Fruit fly (Drosophila melanogaster) Kc167 (cell line): ENCODE data around the gene mbo.
"Not testable (repeated sequence)": the region's sequence is repeated elsewhere in the genome, so short reads cannot be mapped to it uniquely, and the experiment has no call there.

Experiments used
- Myc ChIP-seq: fragments of >200 bp; optimal IDR thresholded peaks from 2 replicates; lab custom pipeline; 2017; ENCODE audit warnings: missing external identifiers
- Sin3A ChIP-seq: fragments of >200 bp; optimal IDR thresholded peaks from 2 replicates; lab custom pipeline; 2018; ENCODE audit warnings: missing external identifiers
- h ChIP-seq: fragments of >200 bp; optimal IDR thresholded peaks from 3 replicates; lab custom pipeline; 2018; ENCODE audit warnings: missing external identifiers
- insv ChIP-seq: fragments of >200 bp; optimal IDR thresholded peaks from 3 replicates; lab custom pipeline; 2018; ENCODE audit warnings: missing external identifiers
- psq ChIP-seq: fragments of >200 bp; optimal IDR thresholded peaks from 2 replicates; lab custom pipeline; 2017; ENCODE audit warnings: missing external identifiers
- ttk ChIP-seq: sonication (Bioruptor generic); optimal IDR thresholded peaks from 2 replicates; lab custom pipeline; 2017; ENCODE audit warnings: missing external identifiers

The mbo gene

DNA sequence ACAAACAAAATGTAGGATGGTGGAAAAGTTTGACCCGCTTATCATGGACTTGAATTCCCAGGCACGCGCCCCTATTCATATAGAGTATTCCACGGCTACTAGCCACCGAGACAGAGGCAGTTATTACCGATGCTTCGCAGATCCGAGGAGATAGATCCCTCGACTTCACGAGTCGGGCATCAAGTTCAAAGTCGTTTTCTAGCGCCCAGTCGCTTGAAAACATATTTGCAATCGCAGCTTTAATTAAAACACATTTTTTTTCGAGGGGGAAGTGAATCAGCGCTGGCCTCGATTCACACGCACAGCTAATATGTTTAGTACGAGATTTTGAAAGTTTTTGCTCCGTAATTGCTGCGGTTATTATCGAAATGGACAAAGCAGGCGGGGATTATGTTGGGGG lies 36.4 kb upstream of the mbo start:
- no peak for TF ChIP-seq h
- TF ChIP-seq psq (lab: Kevin White, UChicago), result no peak
- no peak for TF ChIP-seq Sin3A (lab: Kevin White, UChicago)
- no peak for TF ChIP-seq insv (lab: Kevin White, UChicago)
- no peak for TF ChIP-seq Myc (lab: Kevin White, UChicago)
- no peak for TF ChIP-seq ttk

DNA sequence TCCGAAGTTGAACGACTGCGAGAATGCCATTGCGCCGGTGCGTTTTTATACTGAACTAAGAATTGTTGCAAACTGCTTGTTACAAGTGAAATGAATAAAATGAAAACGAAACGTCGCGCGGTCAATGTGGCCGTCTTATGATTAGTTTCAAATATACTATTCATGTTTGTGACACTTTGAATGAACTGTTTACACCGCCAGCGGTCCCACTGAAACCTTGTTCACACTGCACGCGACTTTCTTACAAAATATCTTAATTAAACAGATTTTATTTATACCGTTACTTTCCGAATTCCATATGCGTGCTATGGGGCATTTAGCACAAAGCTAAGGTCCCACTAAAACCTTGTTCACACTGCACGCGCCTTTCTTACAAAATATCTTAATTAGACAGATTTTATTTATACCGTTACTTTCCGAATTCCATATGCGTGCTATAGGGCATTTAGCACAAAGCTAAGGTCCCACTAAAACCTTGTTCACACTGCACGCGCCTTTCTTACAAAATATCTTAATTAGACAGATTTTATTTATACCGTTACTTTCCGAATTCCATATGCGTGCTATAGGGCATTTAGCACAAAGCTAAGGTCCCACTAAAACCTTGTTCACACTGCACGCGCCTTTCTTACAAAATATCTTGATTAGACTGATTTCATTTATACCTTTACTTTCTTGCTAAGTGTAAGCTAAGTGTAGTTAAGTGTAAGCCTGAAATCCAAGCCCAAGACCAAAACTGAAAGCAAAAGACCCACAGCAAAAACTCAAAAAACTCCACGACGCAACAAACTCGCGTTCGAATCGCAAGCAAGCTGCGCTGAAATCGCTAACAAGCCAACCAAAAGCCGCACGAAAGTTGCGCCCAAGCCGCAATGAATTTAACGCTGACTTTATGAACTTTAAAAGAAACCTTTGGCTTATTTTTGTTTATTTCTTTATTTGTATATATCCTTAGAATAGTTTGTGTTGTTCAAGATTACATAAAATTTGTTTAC lies 33.6 kb upstream of the mbo start, which contains the start of gene PolQ:
PolQ (minus strand) TSS at position 122 of the 995 bp plus-strand sequence.
- TF ChIP-seq Sin3A, Myc, psq (lab: Kevin White, UChicago): not testable (repeated sequence)

DNA sequence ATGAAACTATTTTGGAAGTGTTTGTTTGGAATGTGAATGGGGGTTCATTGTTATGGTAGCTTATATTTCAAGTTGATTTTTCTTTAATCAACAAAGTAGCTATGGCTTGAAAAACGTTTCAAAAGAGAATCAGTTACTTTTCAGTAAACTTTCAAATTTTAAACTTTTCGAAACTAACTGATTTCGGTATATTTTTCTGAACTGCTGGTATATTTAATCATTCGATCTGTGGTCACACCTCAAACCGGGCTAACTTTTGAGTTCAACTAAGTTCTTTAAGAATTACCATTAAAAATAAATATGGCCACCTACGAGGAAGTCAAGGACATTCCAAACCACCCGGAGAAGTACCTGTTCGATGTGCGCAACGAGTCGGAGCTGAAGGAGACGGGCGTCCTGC lies 26.0 kb upstream of the mbo start, which contains the start of gene CG12279:
CG12279 (plus strand) TSS at position 234 of the 400 bp plus-strand sequence.
- TF ChIP-seq Sin3A (lab: Kevin White, UChicago), result no peak
- no peak for TF ChIP-seq Myc (lab: Kevin White, UChicago)
- TF ChIP-seq psq (lab: Kevin White, UChicago), result no peak
- TF ChIP-seq ttk, result no peak
- TF ChIP-seq h, result no peak

DNA sequence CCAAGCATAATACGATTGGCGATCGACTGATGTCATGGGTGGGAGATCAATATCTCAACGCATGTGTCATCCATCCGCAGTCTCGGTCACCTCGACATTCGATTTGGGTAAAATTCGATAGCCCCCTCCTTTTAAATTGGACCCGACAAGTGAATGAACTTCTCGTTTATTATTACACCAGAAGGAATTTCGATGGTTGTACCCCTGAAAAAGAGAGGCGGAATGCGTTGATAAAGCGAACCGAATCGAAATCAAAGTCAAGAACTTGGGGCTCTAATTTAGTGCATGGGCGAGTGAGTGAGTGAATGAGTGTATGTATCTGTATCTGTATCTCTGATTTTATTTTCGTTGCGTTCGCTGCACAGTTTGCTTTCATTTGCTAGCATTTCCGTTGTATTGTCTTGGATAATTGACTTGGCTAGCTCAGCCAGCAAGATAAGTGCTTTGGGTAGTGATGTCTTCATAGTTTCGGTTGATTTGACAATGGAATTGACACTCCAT lies 23.2 kb upstream of the mbo start:
- no peak for TF ChIP-seq Myc (lab: Kevin White, UChicago)
- no peak for TF ChIP-seq insv (lab: Kevin White, UChicago)
- no peak for TF ChIP-seq psq (lab: Kevin White, UChicago)

DNA sequence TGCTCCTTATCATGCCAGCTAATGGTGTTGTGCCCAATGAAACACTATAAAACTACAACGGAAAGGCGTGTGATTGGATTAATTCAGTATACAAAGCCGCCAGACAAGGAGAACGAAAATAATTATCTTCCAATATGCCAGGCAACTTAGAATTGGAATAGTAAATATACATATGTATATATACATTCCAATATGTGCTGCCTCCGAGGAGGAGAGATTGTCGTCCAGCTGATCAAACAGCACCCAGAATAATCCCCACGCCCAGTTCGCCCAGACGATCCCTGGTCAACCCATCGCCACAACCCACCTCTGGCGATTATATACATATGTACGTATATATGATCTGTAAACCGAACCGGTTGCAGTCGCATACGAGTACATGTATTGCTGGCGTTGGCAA lies 22.4 kb upstream of the mbo start:
- TF ChIP-seq insv (lab: Kevin White, UChicago) (no peak), Sin3A (lab: Kevin White, UChicago) (no peak), Myc (lab: Kevin White, UChicago) (no peak), psq (lab: Kevin White, UChicago) (no peak)

DNA sequence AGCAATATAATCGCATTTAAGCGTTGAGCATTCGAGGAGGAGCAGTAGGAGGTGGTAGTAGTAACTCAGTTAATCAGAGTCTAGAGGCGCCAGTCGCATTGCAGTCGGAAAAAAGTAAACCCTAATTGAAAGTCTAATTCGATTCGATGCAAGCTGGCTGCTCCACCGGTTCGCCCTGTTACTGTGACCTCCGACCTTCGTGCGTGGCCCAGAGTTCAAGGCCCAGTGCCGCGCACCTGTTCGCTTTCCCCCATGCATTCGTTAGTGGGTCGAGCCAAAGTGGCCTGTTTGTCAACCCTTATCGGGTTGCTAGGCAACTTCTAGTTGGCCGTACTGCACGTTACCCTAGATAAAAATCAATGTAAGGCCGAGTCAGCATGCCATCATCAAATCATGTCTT lies 21.6 kb upstream of the mbo start:
- TF ChIP-seq insv (lab: Kevin White, UChicago) (no peak), ttk (no peak), Sin3A (lab: Kevin White, UChicago) (no peak), h (no peak), Myc (lab: Kevin White, UChicago) (no peak)

DNA sequence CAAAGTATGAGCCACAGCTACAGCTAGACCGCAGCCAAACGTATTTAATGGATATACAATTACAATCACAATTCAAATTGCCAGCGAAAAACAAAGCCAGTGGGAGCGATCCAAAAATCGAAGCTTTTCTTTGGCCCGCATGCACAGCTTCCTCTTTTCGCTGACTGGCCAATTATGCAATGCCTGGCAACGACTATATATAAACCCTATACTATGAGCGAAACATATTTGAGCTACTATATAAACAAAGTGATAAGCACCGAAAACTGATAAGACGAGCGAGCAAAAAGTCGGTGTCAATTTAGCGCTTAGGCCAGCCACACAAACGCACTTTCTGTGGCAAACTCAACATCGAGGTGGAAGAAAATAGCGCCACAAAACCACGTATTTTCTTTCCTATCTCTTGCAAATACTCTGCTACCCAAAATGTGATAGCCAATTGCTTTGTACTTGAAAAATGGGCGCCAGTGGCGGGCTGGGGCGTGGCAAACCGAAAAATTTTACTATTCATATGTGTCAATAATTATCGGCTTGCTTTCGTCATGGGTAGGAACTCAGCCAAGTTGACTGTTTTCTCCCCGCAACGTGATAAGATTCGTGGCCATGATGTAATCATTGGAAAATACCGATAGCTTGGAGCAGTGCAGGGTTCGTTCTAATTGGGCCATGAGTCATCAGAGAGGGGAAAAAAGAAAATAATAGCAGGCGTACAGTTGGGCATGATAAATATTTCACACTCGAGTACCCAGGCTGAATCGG lies 20.9 kb upstream of the mbo start:
- no peak for TF ChIP-seq Sin3A (lab: Kevin White, UChicago)
- no peak for TF ChIP-seq ttk
- TF ChIP-seq insv (lab: Kevin White, UChicago), result no peak
- no peak for TF ChIP-seq h
- no peak for TF ChIP-seq Myc (lab: Kevin White, UChicago)
- no peak for TF ChIP-seq psq (lab: Kevin White, UChicago)

DNA sequence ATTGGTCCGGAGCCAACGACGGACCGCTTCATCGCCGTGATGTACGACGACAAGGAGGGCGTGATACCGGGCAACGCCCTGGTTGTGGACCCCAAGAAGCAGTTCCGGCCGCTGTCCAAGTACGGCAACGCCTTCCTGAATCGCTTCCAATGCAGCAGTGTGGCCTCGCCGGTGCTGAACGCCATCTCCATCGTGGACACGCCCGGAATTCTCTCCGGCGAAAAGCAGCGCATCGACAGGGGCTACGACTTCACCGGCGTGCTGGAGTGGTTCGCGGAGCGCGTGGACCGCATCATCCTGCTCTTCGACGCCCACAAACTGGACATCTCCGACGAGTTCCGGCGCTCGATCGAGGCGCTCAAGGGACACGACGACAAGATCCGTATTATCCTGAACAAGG lies 19.5 kb upstream of the mbo start:
- TF ChIP-seq psq (lab: Kevin White, UChicago) (no peak), Myc (lab: Kevin White, UChicago) (no peak), insv (lab: Kevin White, UChicago) (no peak), Sin3A (lab: Kevin White, UChicago) (no peak), ttk (peak; percentile 66)

DNA sequence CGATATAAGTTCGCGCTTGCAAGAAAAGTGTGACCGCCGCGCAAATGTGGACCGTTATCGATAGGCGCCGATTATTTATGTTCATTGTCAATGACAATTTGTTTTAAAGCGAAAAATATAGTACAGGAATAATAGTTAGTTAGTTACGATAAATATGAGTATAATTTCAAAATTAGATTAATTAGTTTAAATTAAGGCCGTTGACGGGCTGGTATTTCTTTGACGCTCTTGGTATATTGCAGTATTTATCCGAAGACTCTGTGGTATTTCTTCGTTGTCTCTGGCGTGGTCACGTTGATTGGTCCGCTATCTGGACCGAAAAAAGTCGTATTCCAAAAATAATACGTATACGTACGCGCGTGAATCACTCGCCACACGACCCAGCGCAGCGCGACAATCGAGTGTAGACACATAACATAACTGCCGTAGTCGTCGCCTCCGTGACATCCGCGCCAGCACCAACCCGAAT lies 18.8 kb upstream of the mbo start:
- no peak for TF ChIP-seq ttk
- TF ChIP-seq psq (lab: Kevin White, UChicago), result no peak
- no peak for TF ChIP-seq Sin3A (lab: Kevin White, UChicago)
- no peak for TF ChIP-seq Myc (lab: Kevin White, UChicago)
- no peak for TF ChIP-seq insv (lab: Kevin White, UChicago)
- TF ChIP-seq h, result no peak

DNA sequence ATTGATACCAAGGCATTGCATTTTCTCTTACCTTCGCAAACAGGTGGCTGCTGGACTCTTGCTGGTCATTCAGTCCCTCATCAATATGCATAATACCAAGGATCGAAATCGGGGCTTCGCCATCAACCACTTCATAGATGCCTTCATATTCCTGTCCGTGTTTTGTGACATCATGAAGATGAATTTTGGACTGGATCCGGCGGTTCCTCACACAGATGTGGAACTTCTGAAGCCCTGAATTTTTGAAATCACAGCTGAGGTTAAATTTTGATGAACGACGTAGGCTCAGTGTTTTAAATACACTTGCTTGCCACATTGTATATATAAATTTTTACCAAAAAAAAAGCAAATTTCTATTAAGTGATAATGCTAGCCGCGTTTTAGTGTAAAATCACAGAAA lies 18.2 kb upstream of the mbo start, which contains the start of gene Past1:
Past1 (plus strand) TSS at position 301 of the 400 bp plus-strand sequence.
- TF ChIP-seq Myc (lab: Kevin White, UChicago) (no peak), psq (lab: Kevin White, UChicago) (no peak), insv (lab: Kevin White, UChicago) (no peak), Sin3A (lab: Kevin White, UChicago) (no peak)

DNA sequence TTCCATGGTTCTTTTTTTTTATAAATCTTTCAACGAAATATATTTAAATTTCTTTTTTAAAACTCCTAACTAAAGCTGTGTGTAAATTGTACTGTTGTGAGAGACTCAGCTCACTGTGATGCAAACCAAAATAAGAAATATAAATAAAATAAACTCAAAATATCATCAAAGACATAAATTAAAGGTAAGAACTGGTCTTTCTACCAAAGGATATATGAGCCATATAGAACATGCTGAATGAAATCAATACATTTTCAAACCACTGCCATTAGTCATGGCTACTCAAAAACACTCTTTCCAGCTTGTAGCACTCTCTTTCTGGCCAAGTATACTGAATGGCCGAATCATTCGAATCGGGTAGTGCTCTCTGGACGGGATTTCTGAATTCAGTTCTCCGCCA lies 15.9 kb upstream of the mbo start, which contains the start of the genes CG14391 and NijC:
CG14391 (minus strand) TSS at position 101 of the 400 bp plus-strand sequence.
NijC (plus strand) TSS at position 388 of the 400 bp plus-strand sequence.
- no peak for TF ChIP-seq Sin3A (lab: Kevin White, UChicago)
- no peak for TF ChIP-seq psq (lab: Kevin White, UChicago)
- TF ChIP-seq ttk, result no peak
- no peak for TF ChIP-seq h
- TF ChIP-seq Myc (lab: Kevin White, UChicago), result no peak
- no peak for TF ChIP-seq insv (lab: Kevin White, UChicago)
